Worm (Caenorhabditis elegans): ENCODE data around the gene srw-12.

DNA sequence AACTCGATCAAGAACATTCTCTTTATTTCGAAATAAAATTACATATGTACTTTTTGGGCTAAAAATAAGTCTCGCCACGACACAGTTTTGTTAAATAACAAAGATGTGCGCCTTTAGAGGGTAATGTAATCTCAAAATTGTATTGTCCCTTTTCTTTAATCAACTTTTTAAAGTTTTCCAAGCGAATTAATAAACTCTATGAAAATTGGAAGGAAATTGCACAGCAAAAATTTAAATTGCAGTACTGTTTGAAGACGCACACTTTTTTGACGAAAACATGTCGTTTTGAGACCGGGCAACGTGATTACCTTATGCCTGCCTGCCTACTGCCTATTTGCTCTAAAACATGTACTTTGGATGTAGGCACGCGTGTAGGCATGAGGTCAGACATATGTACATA lies 46.5 kb downstream of the srw-12 start:
- TF ChIP-seq skn-1 (tag; optimal IDR thresholded peaks at IDR 0.05) (no peak), pqm-1 (tag; optimal IDR thresholded peaks at IDR 0.05) (no peak), unc-62 (GFP tag; optimal IDR thresholded peaks at IDR 0.05) (no peak)
